Worm (Caenorhabditis elegans): ENCODE results near the gene F57B1.1.

F57B1.1 gene

DNA sequence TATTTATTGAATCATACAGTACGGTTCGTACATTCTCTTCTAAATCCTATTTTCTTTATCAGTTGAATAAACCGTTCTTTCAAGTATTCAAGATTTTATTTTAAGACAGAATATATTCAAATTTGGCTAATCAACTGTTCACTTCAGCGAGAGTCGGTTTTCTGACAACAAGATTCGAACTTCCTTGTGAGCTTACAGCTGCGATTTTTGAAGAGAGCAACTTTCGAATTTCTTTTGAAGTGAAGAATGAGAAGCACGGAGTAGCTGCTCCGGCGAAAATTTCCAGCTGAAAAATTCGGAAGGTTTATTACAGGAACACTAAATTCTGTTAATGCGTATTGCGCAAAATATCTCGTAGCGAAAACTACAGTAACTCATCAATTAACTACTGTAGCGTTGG lies 14.0 kb downstream of the F57B1.1 start:
- TF ChIP-seq B0310.2 (tag; optimal IDR thresholded peaks at IDR 0.05) (no peak), hmg-4 (GFP tag; optimal IDR thresholded peaks at IDR 0.05) (no peak), ama-1 (optimal IDR thresholded peaks at IDR 0.05) (no peak), hmbx-1 (tag; optimal IDR thresholded peaks at IDR 0.05) (no peak), aly-1 (tag; optimal IDR thresholded peaks at IDR 0.05) (no peak), ets-7 (tag; optimal IDR thresholded peaks at IDR 0.05) (no peak), pes-1 (GFP tag; IDR thresholded peaks at IDR 0.05) (no peak), F13C5.2 (tag; optimal IDR thresholded peaks at IDR 0.05) (no peak), scrt-1 (GFP tag; IDR thresholded peaks at IDR 0.05) (no peak), flt-1 (GFP tag; IDR thresholded peaks at IDR 0.05) (no peak), ceh-13 (GFP tag; optimal IDR thresholded peaks at IDR 0.05) (no peak), hnd-1 (tag; optimal IDR thresholded peaks at IDR 0.05) (no peak), tbx-37 (GFP tag; conservative IDR thresholded peaks at IDR 0.05) (no peak), ceh-36 (tag; optimal IDR thresholded peaks at IDR 0.05) (no peak), tra-4 (tag; optimal IDR thresholded peaks at IDR 0.05) (no peak), sea-1 (GFP tag; conservative IDR thresholded peaks at IDR 0.05) (no peak), tbx-11 (GFP tag; IDR thresholded peaks at IDR 0.05) (no peak)

- TF ChIP-seq scrt-1 (GFP tag; IDR thresholded peaks at IDR 0.05): no peak
- no peak for TF ChIP-seq flt-1 (GFP tag; IDR thresholded peaks at IDR 0.05)
- no peak for TF ChIP-seq ceh-13 (GFP tag; optimal IDR thresholded peaks at IDR 0.05)
- no peak for TF ChIP-seq B0310.2 (tag; optimal IDR thresholded peaks at IDR 0.05)
- TF ChIP-seq ceh-36 (tag; optimal IDR thresholded peaks at IDR 0.05): no peak
- no peak for TF ChIP-seq ets-7 (tag; optimal IDR thresholded peaks at IDR 0.05)
- TF ChIP-seq hmg-4 (GFP tag; optimal IDR thresholded peaks at IDR 0.05): no peak
- TF ChIP-seq aly-1 (tag; optimal IDR thresholded peaks at IDR 0.05): no peak
- no peak for TF ChIP-seq tbx-11 (GFP tag; IDR thresholded peaks at IDR 0.05)
- no peak for TF ChIP-seq tbx-37 (GFP tag; conservative IDR thresholded peaks at IDR 0.05)
Measured at ce11 chrV:13179986-13180591, 15.4 kb downstream of the F57B1.1 start, which contains the start of gene cni-1. cni-1 (plus strand) TSS chrV:13180330.

ce11 chrV:13176814-13177213 lies 18.6 kb downstream of the F57B1.1 start:
- TF ChIP-seq hnd-1 (tag; optimal IDR thresholded peaks at IDR 0.05) (no peak), F13C5.2 (tag; optimal IDR thresholded peaks at IDR 0.05) (no peak), sea-1 (GFP tag; conservative IDR thresholded peaks at IDR 0.05) (no peak), ets-7 (tag; optimal IDR thresholded peaks at IDR 0.05) (no peak), B0310.2 (tag; optimal IDR thresholded peaks at IDR 0.05) (no peak), tbx-37 (GFP tag; conservative IDR thresholded peaks at IDR 0.05) (no peak), scrt-1 (GFP tag; IDR thresholded peaks at IDR 0.05) (no peak), tra-4 (tag; optimal IDR thresholded peaks at IDR 0.05) (no peak), pes-1 (GFP tag; IDR thresholded peaks at IDR 0.05) (no peak), ceh-36 (tag; optimal IDR thresholded peaks at IDR 0.05) (no peak), aly-1 (tag; optimal IDR thresholded peaks at IDR 0.05) (no peak)

- TF ChIP-seq ama-1 (optimal IDR thresholded peaks at IDR 0.05) (no peak), ceh-13 (GFP tag; optimal IDR thresholded peaks at IDR 0.05) (no peak), ets-7 (tag; optimal IDR thresholded peaks at IDR 0.05) (no peak), F13C5.2 (tag; optimal IDR thresholded peaks at IDR 0.05) (peak; percentile 88), sea-1 (GFP tag; conservative IDR thresholded peaks at IDR 0.05) (no peak; the same call in 1 of the 2 replicates), hmg-4 (GFP tag; optimal IDR thresholded peaks at IDR 0.05) (peak; percentile 63), aly-1 (tag; optimal IDR thresholded peaks at IDR 0.05) (no peak), ceh-36 (tag; optimal IDR thresholded peaks at IDR 0.05) (peak; percentile 56), hmbx-1 (tag; optimal IDR thresholded peaks at IDR 0.05) (peak; percentile 9), B0310.2 (tag; optimal IDR thresholded peaks at IDR 0.05) (no peak), tbx-37 (GFP tag; conservative IDR thresholded peaks at IDR 0.05) (peak; percentile 53), pes-1 (GFP tag; IDR thresholded peaks at IDR 0.05) (peak; percentile 71), scrt-1 (GFP tag; IDR thresholded peaks at IDR 0.05) (0 out of 2 replicates have a peak, but pooled peaks have one; percentile 62), flt-1 (GFP tag; IDR thresholded peaks at IDR 0.05) (0 out of 2 replicates have a peak, but pooled peaks have one; percentile 13), tra-4 (tag; optimal IDR thresholded peaks at IDR 0.05) (peak; percentile 57), hnd-1 (tag; optimal IDR thresholded peaks at IDR 0.05) (no peak), tbx-11 (GFP tag; IDR thresholded peaks at IDR 0.05) (peak; percentile 60; the same call in 1 of the 2 replicates)
Measured at ce11 chrV:13176117-13176753, 19.2 kb downstream of the F57B1.1 start, which contains the start of gene him-17. him-17 (plus strand) TSS chrV:13176711.

ce11 chrV:13173718-13174117 lies 21.7 kb downstream of the F57B1.1 start:
- TF ChIP-seq scrt-1 (GFP tag; IDR thresholded peaks at IDR 0.05): no peak
- TF ChIP-seq sea-1 (GFP tag; conservative IDR thresholded peaks at IDR 0.05): no peak
- no peak for TF ChIP-seq flt-1 (GFP tag; IDR thresholded peaks at IDR 0.05)
- TF ChIP-seq tbx-37 (GFP tag; conservative IDR thresholded peaks at IDR 0.05): no peak
- no peak for TF ChIP-seq B0310.2 (tag; optimal IDR thresholded peaks at IDR 0.05)
- no peak for TF ChIP-seq ceh-13 (GFP tag; optimal IDR thresholded peaks at IDR 0.05)
- no peak for TF ChIP-seq pes-1 (GFP tag; IDR thresholded peaks at IDR 0.05)
- no peak for TF ChIP-seq hmg-4 (GFP tag; optimal IDR thresholded peaks at IDR 0.05)
- TF ChIP-seq tbx-11 (GFP tag; IDR thresholded peaks at IDR 0.05): no peak
- TF ChIP-seq aly-1 (tag; optimal IDR thresholded peaks at IDR 0.05): no peak
- no peak for TF ChIP-seq F13C5.2 (tag; optimal IDR thresholded peaks at IDR 0.05)
- TF ChIP-seq hmbx-1 (tag; optimal IDR thresholded peaks at IDR 0.05): no peak
- TF ChIP-seq tra-4 (tag; optimal IDR thresholded peaks at IDR 0.05): no peak
- no peak for TF ChIP-seq ama-1 (optimal IDR thresholded peaks at IDR 0.05)
- no peak for TF ChIP-seq ceh-36 (tag; optimal IDR thresholded peaks at IDR 0.05)
- TF ChIP-seq hnd-1 (tag; optimal IDR thresholded peaks at IDR 0.05): no peak

DNA sequence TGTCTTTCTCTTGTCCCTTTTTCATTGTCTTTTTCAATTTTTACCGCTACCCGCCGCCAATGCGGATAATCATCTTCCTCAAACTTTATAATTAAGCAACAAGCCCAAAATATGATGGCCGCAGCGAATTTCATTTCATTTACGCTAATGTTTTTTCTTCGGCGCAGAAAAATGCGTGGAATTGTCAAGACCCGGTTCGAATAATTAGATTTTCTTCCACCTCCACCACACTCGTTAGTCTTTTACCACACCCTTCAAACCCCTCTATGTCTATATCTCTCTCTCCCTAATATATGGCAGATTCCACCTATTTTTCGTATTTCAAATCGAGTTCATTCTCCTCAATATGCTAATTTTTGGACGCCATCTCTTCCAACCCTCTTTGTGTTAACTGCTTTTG lies 25.0 kb downstream of the F57B1.1 start:
- TF ChIP-seq ets-7 (tag; optimal IDR thresholded peaks at IDR 0.05) (no peak), tbx-37 (GFP tag; conservative IDR thresholded peaks at IDR 0.05) (no peak), hmg-4 (GFP tag; optimal IDR thresholded peaks at IDR 0.05) (no peak), sea-1 (GFP tag; conservative IDR thresholded peaks at IDR 0.05) (no peak), flt-1 (GFP tag; IDR thresholded peaks at IDR 0.05) (no peak), ama-1 (optimal IDR thresholded peaks at IDR 0.05) (no peak), ceh-36 (tag; optimal IDR thresholded peaks at IDR 0.05) (no peak), tbx-11 (GFP tag; IDR thresholded peaks at IDR 0.05) (no peak), tra-4 (tag; optimal IDR thresholded peaks at IDR 0.05) (no peak), scrt-1 (GFP tag; IDR thresholded peaks at IDR 0.05) (no peak), hnd-1 (tag; optimal IDR thresholded peaks at IDR 0.05) (no peak), pes-1 (GFP tag; IDR thresholded peaks at IDR 0.05) (no peak), F13C5.2 (tag; optimal IDR thresholded peaks at IDR 0.05) (no peak), ceh-13 (GFP tag; optimal IDR thresholded peaks at IDR 0.05) (no peak)

Data from whole organism, early embryonic.